Worm (Caenorhabditis elegans) whole organism, mixed stage, embryonic: ENCODE measurements around the gene sri-65.

ENCODE experiments used
- M03D4.4 ChIP-seq: sonication (generic microtip); optimal IDR thresholded peaks from 2 replicates; lab custom pipeline; 2017; ENCODE audit warnings: mild to moderate bottlenecking, missing genetic modification characterization, missing compliant biosample characterization
- bed-3 ChIP-seq: fragments of 200-800 bp; sonication (Bioruptor generic); optimal IDR thresholded peaks from 3 replicates; lab custom pipeline; 2018; ENCODE audit warnings: mild to moderate bottlenecking, missing genetic modification characterization, moderate library complexity, missing compliant biosample characterization
- blmp-1 ChIP-seq: fragments of 150-350 bp; optimal IDR thresholded peaks from 2 replicates; lab custom pipeline; 2014; ENCODE audit warnings: missing biosample characterization, missing genetic modification characterization
- ceh-43 ChIP-seq: fragments of 200-800 bp; sonication (Bioruptor generic); optimal IDR thresholded peaks from 2 replicates; lab custom pipeline; 2018; ENCODE audit warnings: mild to moderate bottlenecking, missing genetic modification characterization, moderate library complexity, missing compliant biosample characterization
- ceh-83 ChIP-seq: fragments of 200-800 bp; sonication (Bioruptor generic); optimal IDR thresholded peaks from 2 replicates; lab custom pipeline; 2018; ENCODE audit warnings: mild to moderate bottlenecking, missing genetic modification characterization, missing compliant biosample characterization
- ces-1 ChIP-seq: fragments of 150-350 bp; optimal IDR thresholded peaks from 2 replicates; lab custom pipeline; 2014; ENCODE audit warnings: missing biosample characterization, missing genetic modification reagents, missing genetic modification characterization
- cnd-1 ChIP-seq: fragments of 200-800 bp; sonication (Bioruptor generic); optimal IDR thresholded peaks from 2 replicates; lab custom pipeline; 2018; ENCODE audit warnings: mild to moderate bottlenecking, missing genetic modification characterization, missing compliant biosample characterization
- drap-1 ChIP-seq: fragments of 200-800 bp; sonication (Bioruptor generic); optimal IDR thresholded peaks from 3 replicates; lab custom pipeline; 2018; ENCODE audit warnings: mild to moderate bottlenecking, missing genetic modification characterization, missing compliant biosample characterization
- elt-1 ChIP-seq: sonication (generic microtip); optimal IDR thresholded peaks from 2 replicates; lab custom pipeline; 2017; ENCODE audit warnings: missing genetic modification characterization, mild to moderate bottlenecking, missing compliant biosample characterization, antibody characterized with exemption, moderate library complexity, borderline replicate concordance; ENCODE audit not compliant: insufficient read depth
- elt-3 ChIP-seq: fragments of 150-350 bp; optimal IDR thresholded peaks from 2 replicates; lab custom pipeline; 2014; ENCODE audit warnings: missing biosample characterization, missing genetic modification characterization
- flh-1 ChIP-seq: fragments of 200-800 bp; sonication (Bioruptor generic); optimal IDR thresholded peaks from 2 replicates; lab custom pipeline; 2018; ENCODE audit warnings: mild to moderate bottlenecking, missing genetic modification characterization, moderate library complexity, missing compliant biosample characterization
- ham-2 ChIP-seq: fragments of 200-800 bp; sonication (Bioruptor generic); optimal IDR thresholded peaks from 2 replicates; lab custom pipeline; 2018; ENCODE audit warnings: mild to moderate bottlenecking, missing genetic modification characterization, missing compliant biosample characterization
- hlh-1 ChIP-seq: fragments of 150-350 bp; optimal IDR thresholded peaks from 2 replicates; lab custom pipeline; 2014; ENCODE audit warnings: missing biosample characterization, missing genetic modification reagents, missing genetic modification characterization
- lin-13 ChIP-seq: fragments of 150-350 bp; optimal IDR thresholded peaks from 2 replicates; lab custom pipeline; 2014; ENCODE audit warnings: missing biosample characterization, missing genetic modification characterization
- lin-32 ChIP-seq: fragments of 200-800 bp; sonication (Bioruptor generic); optimal IDR thresholded peaks from 2 replicates; lab custom pipeline; 2018; ENCODE audit warnings: mild to moderate bottlenecking, missing genetic modification characterization, missing compliant biosample characterization
- lsy-2 ChIP-seq: fragments of 150-350 bp; optimal IDR thresholded peaks from 2 replicates; lab custom pipeline; 2014; ENCODE audit warnings: missing biosample characterization, missing genetic modification characterization
- mep-1 ChIP-seq: fragments of 150-350 bp; optimal IDR thresholded peaks from 2 replicates; lab custom pipeline; 2017; ENCODE audit warnings: missing biosample characterization, missing genetic modification reagents, missing genetic modification characterization, inconsistent platforms
- mls-2 ChIP-seq: sonication (generic microtip); optimal IDR thresholded peaks from 2 replicates; lab custom pipeline; 2016; ENCODE audit warnings: mild to moderate bottlenecking, missing genetic modification characterization, moderate library complexity, missing compliant biosample characterization
- nhr-12 ChIP-seq: fragments of 150-350 bp; optimal IDR thresholded peaks from 2 replicates; lab custom pipeline; 2014; ENCODE audit warnings: missing biosample characterization, missing genetic modification characterization
- nhr-2 ChIP-seq: fragments of 150-350 bp; optimal IDR thresholded peaks from 2 replicates; lab custom pipeline; 2014; ENCODE audit warnings: missing biosample characterization, missing genetic modification characterization
- nhr-237 ChIP-seq: fragments of 150-350 bp; optimal IDR thresholded peaks from 2 replicates; lab custom pipeline; 2014; ENCODE audit warnings: missing biosample characterization, missing genetic modification characterization
- nhr-28 ChIP-seq: fragments of 150-350 bp; optimal IDR thresholded peaks from 2 replicates; lab custom pipeline; 2014; ENCODE audit warnings: missing biosample characterization, missing genetic modification characterization
- nhr-76 ChIP-seq: sonication (generic microtip); optimal IDR thresholded peaks from 2 replicates; lab custom pipeline; 2017; ENCODE audit warnings: missing biosample characterization, missing genetic modification characterization
- pha-4 ChIP-seq: fragments of 150-350 bp; optimal IDR thresholded peaks from 2 replicates; lab custom pipeline; 2018; ENCODE audit warnings: missing biosample characterization, missing genetic modification reagents, missing genetic modification characterization
- sem-2 ChIP-seq: fragments of 200-800 bp; sonication (Bioruptor generic); optimal IDR thresholded peaks from 2 replicates; lab custom pipeline; 2018; ENCODE audit warnings: mild to moderate bottlenecking, missing genetic modification characterization, missing compliant biosample characterization
- snpc-4 ChIP-seq: fragments of 150-350 bp; optimal IDR thresholded peaks from 2 replicates; lab custom pipeline; 2014; ENCODE audit warnings: missing biosample characterization, missing genetic modification characterization
- sptf-1 ChIP-seq: sonication (generic microtip); optimal IDR thresholded peaks from 2 replicates; lab custom pipeline; 2017; ENCODE audit warnings: mild to moderate bottlenecking, missing genetic modification characterization, moderate library complexity, missing compliant biosample characterization
- unc-120 ChIP-seq: sonication (generic microtip); optimal IDR thresholded peaks from 2 replicates; lab custom pipeline; 2017; ENCODE audit warnings: missing genetic modification characterization, missing compliant biosample characterization; ENCODE audit not compliant: poor library complexity, severe bottlenecking
- unc-39 ChIP-seq: fragments of 150-350 bp; optimal IDR thresholded peaks from 2 replicates; lab custom pipeline; 2014; ENCODE audit warnings: missing biosample characterization, missing genetic modification characterization
- unc-62 ChIP-seq: fragments of 150-350 bp; optimal IDR thresholded peaks from 2 replicates; lab custom pipeline; 2014; ENCODE audit warnings: missing biosample characterization, missing genetic modification reagents, missing genetic modification characterization
- zip-8 ChIP-seq: fragments of 150-350 bp; optimal IDR thresholded peaks from 2 replicates; lab custom pipeline; 2014; ENCODE audit warnings: missing biosample characterization, missing genetic modification characterization

sri-65 gene

DNA sequence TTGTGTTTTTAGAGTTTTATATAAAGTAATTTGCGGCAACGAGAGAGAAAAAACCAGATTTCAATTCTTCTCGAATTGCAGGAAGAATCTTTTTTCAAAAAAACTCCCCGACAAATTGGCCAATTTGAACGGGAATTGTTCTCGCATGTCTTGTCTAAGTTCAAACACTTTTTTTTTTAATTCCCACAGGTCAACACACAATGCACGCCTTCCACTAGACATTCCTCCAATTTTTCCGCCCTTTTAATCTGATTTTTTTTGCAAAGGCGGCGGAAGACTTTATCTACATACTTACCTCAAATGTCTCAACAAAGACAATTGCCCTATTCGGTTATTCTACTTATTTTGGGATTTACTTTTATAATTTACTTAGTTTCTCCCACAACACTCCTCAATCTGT is 19.5 kb upstream of the sri-65 start, which contains the start of gene F26D2.3:
Gene F26D2.3, plus strand, starts transcription at position 301 of the 400 bp plus-strand sequence.
- TF ChIP-seq unc-120 (tag; lab: Kevin White, UChicago) (no peak), nhr-76 (tag; lab: Kevin White, UChicago) (no peak), cnd-1 (tag; lab: Kevin White, UChicago) (no peak), nhr-12 (no peak), pha-4 (tag; lab: Kevin White, UChicago) (no peak), hlh-1 (tag; lab: Kevin White, UChicago) (no peak), sptf-1 (tag; lab: Kevin White, UChicago) (no peak), lsy-2 (tag; lab: Kevin White, UChicago) (no peak), zip-8 (no peak), ces-1 (no peak), unc-39 (tag; lab: Kevin White, UChicago) (no peak), ham-2 (GFP tag; lab: Kevin White, UChicago) (no peak), unc-62 (GFP tag; lab: Kevin White, UChicago) (no peak)

DNA sequence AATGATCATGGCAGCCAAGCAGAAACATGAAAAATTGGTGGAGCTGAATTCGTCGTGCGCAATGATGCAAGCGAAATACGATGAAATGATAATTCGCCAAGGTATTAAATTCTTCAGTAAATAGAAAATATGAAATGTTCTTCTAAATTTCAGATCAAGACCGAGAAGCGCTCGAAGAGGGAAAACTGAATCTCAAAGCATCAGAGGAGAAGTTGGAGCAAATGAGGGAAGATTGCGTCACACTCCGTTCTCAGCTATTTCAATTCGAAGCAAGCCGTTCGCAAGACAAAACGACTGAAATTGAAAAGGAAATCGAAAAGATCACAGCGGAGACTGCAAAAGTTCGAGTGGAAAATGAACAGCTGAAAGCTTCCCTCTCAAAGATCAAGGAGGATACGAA is 18.2 kb upstream of the sri-65 start:
- no peak for TF ChIP-seq elt-1 (tag; lab: Kevin White, UChicago)
- TF ChIP-seq zip-8, result peak; percentile 57

DNA sequence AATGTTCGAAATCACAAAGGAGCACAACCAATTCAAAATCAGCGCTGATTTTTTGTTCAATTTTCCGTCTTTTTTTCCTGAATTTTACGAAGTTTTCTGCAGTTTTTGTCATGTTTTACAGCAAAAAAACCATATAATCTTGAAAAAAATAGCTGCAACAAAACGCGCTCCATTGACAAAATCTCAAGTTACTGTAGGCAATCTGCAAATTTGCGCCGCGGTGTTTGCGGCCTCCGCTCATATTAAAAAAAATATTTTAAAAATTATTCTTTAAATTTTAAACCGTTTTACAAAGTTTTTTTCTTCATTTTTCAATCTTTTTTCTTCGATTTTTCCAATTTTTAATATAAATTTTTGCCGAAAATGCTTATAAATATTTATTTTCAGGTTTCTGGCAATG is 17.2 kb upstream of the sri-65 start:
- TF ChIP-seq ceh-43 (GFP tag; lab: Kevin White, UChicago) (no peak), M03D4.4 (no peak), unc-39 (tag; lab: Kevin White, UChicago) (no peak), nhr-76 (tag; lab: Kevin White, UChicago) (no peak), sptf-1 (tag; lab: Kevin White, UChicago) (no peak), flh-1 (GFP tag; lab: Kevin White, UChicago) (no peak), cnd-1 (tag; lab: Kevin White, UChicago) (no peak), mep-1 (tag; lab: Kevin White, UChicago) (no peak), lsy-2 (tag; lab: Kevin White, UChicago) (no peak), lin-32 (GFP tag; lab: Kevin White, UChicago) (no peak), ceh-83 (GFP tag; lab: Kevin White, UChicago) (no peak), blmp-1 (tag; lab: Kevin White, UChicago) (no peak)

DNA sequence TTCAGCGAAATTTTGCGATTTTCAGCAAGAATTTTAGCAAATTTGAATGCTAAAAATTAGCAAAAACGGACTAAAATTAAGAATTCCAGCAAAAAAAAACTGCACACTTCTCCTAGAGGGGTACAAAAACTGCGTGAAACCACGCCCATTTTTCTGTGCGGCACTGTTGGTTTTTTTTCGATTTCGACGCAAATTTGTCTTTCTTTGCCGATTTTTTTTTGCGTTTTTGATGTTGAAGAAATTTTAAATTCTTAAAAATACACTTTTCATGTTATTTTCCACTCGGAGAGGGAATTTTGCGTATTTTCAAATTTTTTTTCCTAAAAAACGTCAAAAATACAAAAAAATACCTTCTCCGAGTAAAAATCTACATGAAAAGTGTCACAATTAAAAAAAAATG is 15.8 kb upstream of the sri-65 start, which contains the start of gene syp-1:
Gene syp-1, plus strand, starts transcription at position 301 of the 400 bp plus-strand sequence.
- TF ChIP-seq unc-62 (GFP tag; lab: Kevin White, UChicago) (no peak), M03D4.4 (no peak), mls-2 (tag; lab: Kevin White, UChicago) (no peak), nhr-237 (tag; lab: Kevin White, UChicago) (no peak), snpc-4 (no peak), unc-39 (tag; lab: Kevin White, UChicago) (no peak), lin-13 (tag; lab: Kevin White, UChicago) (no peak), bed-3 (GFP tag; lab: Kevin White, UChicago) (no peak), flh-1 (GFP tag; lab: Kevin White, UChicago) (no peak), pha-4 (tag; lab: Kevin White, UChicago) (no peak), mep-1 (tag; lab: Kevin White, UChicago) (no peak), blmp-1 (tag; lab: Kevin White, UChicago) (no peak), unc-120 (tag; lab: Kevin White, UChicago) (no peak)
- TF ChIP-seq, all 35 proteins: peak for 0

DNA sequence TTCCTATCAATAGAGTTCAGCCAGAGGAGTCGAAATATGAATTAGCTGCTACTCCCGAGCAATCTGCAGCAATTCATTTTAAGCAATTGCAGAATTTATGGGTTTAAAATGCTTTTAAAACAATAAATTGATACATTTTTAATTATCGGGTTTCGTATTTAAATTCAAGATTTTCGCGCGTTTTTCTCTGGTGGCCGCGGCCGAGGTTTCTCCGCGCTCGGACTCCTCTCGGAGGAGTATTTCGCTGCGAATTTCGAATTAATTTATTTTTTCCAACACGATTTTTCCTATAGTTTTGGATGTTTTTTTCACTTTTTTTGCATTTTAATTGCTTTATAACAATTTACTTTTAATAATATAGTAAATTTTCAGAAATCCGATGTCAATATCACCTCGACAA is 13.4 kb upstream of the sri-65 start, which contains the start of gene F13A7.14:
Gene F13A7.14, plus strand, starts transcription at position 373 of the 400 bp plus-strand sequence.
- TF ChIP-seq elt-3 (no peak), nhr-28 (tag; lab: Kevin White, UChicago) (no peak), ham-2 (GFP tag; lab: Kevin White, UChicago) (no peak), unc-120 (tag; lab: Kevin White, UChicago) (no peak), ceh-83 (GFP tag; lab: Kevin White, UChicago) (no peak), nhr-76 (tag; lab: Kevin White, UChicago) (no peak), hlh-1 (tag; lab: Kevin White, UChicago) (no peak), drap-1 (GFP tag; lab: Kevin White, UChicago) (no peak), sem-2 (GFP tag; lab: Kevin White, UChicago) (no peak), nhr-2 (tag; lab: Kevin White, UChicago) (no peak), snpc-4 (no peak), ces-1 (peak; percentile 52), nhr-237 (tag; lab: Kevin White, UChicago) (peak; percentile 47), M03D4.4 (no peak), lsy-2 (tag; lab: Kevin White, UChicago) (peak; percentile 59), pha-4 (tag; lab: Kevin White, UChicago) (no peak), mep-1 (tag; lab: Kevin White, UChicago) (peak; percentile 17), ceh-43 (GFP tag; lab: Kevin White, UChicago) (peak; percentile 21), zip-8 (no peak), flh-1 (GFP tag; lab: Kevin White, UChicago) (no peak), cnd-1 (tag; lab: Kevin White, UChicago) (no peak), nhr-12 (no peak), mls-2 (tag; lab: Kevin White, UChicago) (no peak), lin-13 (tag; lab: Kevin White, UChicago) (peak; percentile 22), unc-62 (GFP tag; lab: Kevin White, UChicago) (no peak), bed-3 (GFP tag; lab: Kevin White, UChicago) (no peak), sptf-1 (tag; lab: Kevin White, UChicago) (peak; percentile 38)
